Worm (Caenorhabditis elegans): ENCODE results near the gene ZK945.8.

DNA sequence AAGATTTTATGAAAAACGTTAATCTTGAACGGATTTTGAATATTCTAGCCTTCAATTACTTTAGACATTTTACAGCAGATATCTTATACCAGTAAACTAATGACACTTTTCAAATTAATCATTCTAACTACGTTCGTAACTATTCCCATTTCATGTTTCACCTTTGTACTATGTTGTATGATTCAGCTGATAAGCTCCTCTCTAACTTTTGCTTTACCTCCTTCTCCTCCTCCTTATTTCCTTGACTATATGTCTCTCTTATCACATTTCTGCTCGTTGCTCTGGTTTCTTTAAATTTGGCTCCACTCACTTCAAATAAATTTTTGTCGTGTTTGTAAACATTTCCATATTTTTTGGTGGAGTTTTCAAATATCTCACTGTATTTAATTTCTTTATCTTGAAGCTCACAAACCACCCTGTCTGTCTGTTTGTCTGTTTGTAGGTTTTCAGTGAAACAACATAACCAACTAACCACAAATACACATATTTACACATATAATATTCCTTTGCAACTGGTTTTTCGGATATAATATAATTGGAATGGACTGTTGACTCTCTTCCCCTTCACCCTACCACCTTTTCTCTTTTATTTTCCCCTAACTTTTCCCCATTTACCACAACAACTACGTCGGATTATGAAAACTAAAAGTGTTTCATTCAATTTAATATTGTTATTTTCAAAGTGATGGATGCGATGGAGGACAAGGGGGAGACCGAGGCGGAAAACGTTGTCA is 14.1 kb upstream of the ZK945.8 start, which contains the start of gene lact-2:
- TF ChIP-seq C34F6.9 (tag; optimal IDR thresholded peaks at IDR 0.05) (no peak), unc-62 (GFP tag; optimal IDR thresholded peaks at IDR 0.05) (no peak)

All from whole organism, L2 larva.